Fruit fly (Drosophila melanogaster): ENCODE measurements around the gene CG3842.
A peak's percentile ranks its signal among the peaks of the same experiment; 100 is the strongest.

CG3842 gene

dm6 chrX:6340593-6341068, 3.1 kb downstream of the CG3842 start (continued):
- TF ChIP-seq vnd (GFP tag; IDR thresholded peaks at IDR 0.05; ENCODE audit: partially characterized antibody) (no peak), CG9727 (GFP tag; optimal IDR thresholded peaks at IDR 0.05) (peak; percentile 80), CG6654 (GFP tag; optimal IDR thresholded peaks at IDR 0.05) (peak; percentile 59), trem (tag; optimal IDR thresholded peaks at IDR 0.05) (peak; percentile 55), ham (GFP tag; IDR thresholded peaks at IDR 0.05) (no peak), bowl (GFP tag; IDR thresholded peaks at IDR 0.05) (0 out of 2 replicates have a peak, but pooled peaks have one; percentile 43), Usf (GFP tag; optimal IDR thresholded peaks at IDR 0.05) (peak; percentile 67), CG34376 (GFP tag; optimal IDR thresholded peaks at IDR 0.05) (peak; percentile 64), ftz-f1 (GFP tag; optimal IDR thresholded peaks at IDR 0.05) (no peak), CG6689 (GFP tag; IDR thresholded peaks at IDR 0.05) (peak; percentile 73), CG18476 (GFP tag; optimal IDR thresholded peaks at IDR 0.05) (peak; percentile 43), nerfin-1 (tag; optimal IDR thresholded peaks at IDR 0.05) (peak; percentile 73), pum (GFP tag; optimal IDR thresholded peaks at IDR 0.05) (peak; percentile 2), fd64A (GFP tag; optimal IDR thresholded peaks at IDR 0.05) (peak; percentile 28), YL-1 (GFP tag; optimal IDR thresholded peaks at IDR 0.05) (peak; percentile 8), ro (GFP tag; IDR thresholded peaks at IDR 0.05) (no peak), Hsf (GFP tag; optimal IDR thresholded peaks at IDR 0.05) (peak; percentile 49), CG9876 (GFP tag; optimal IDR thresholded peaks at IDR 0.05) (no peak), bab2 (GFP tag; optimal IDR thresholded peaks at IDR 0.05) (peak; percentile 6), fd96Cb (tag; optimal IDR thresholded peaks at IDR 0.05) (peak; percentile 67), sens-2 (GFP tag; IDR thresholded peaks at IDR 0.05) (no peak), Fer3 (tag; optimal IDR thresholded peaks at IDR 0.05) (peak; percentile 62), shn (GFP tag; optimal IDR thresholded peaks at IDR 0.05) (no peak), gsb-n (tag; optimal IDR thresholded peaks at IDR 0.05) (peak; percentile 51), CG18619 (GFP tag; optimal IDR thresholded peaks at IDR 0.05) (peak; percentile 87), CG4730 (GFP tag; IDR thresholded peaks at IDR 0.05) (no peak), abd-A (tag; optimal IDR thresholded peaks at IDR 0.05) (no peak), dpn (GFP tag; optimal IDR thresholded peaks at IDR 0.05) (peak in 1 of 2 experiments; percentile 63), TFAM (GFP tag; optimal IDR thresholded peaks at IDR 0.05) (no peak), CG12219 (GFP tag; optimal IDR thresholded peaks at IDR 0.05) (peak; percentile 53), peb (GFP tag; IDR thresholded peaks at IDR 0.05) (peak; percentile 35; the same call in 1 of the 2 replicates), CG8281 (tag; optimal IDR thresholded peaks at IDR 0.05) (peak; percentile 53), Neu2 (GFP tag; optimal IDR thresholded peaks at IDR 0.05; ENCODE audit: borderline replicate concordance) (no peak)

dm6 chrX:6341678-6342077, 4.1 kb downstream of the CG3842 start:
- TF ChIP-seq crol (GFP tag; IDR thresholded peaks at IDR 0.05) (peak; percentile 59; the same call in 1 of the 2 replicates), scrt (GFP tag; optimal IDR thresholded peaks at IDR 0.05) (no peak), sens (GFP tag) (peak; percentile 25), Hr78 (GFP tag; optimal IDR thresholded peaks at IDR 0.05) (peak in 1 of 2 experiments; percentile 7), Trl (optimal IDR thresholded peaks at IDR 0.05) (peak in 1 of 2 experiments; percentile 25), Trl (GFP tag; optimal IDR thresholded peaks at IDR 0.05) (no peak), oc (tag; optimal IDR thresholded peaks at IDR 0.05) (peak; percentile 5), Blimp-1 (GFP tag; optimal IDR thresholded peaks at IDR 0.05) (peak; percentile 6), bowl (GFP tag; IDR thresholded peaks at IDR 0.05) (no peak), nom (GFP tag; optimal IDR thresholded peaks at IDR 0.05) (peak; percentile 7)

Measured in whole organism, embryonic.